Fruit fly (Drosophila melanogaster) S2 (cell line): ENCODE measurements around the gene CG12241.

Experiments used
- CG8478 ChIP-seq: fragments of >200 bp; optimal IDR thresholded peaks from 2 replicates; lab custom pipeline; 2018
- CTCF ChIP-seq, 2 experiments: fragments of >200 bp; optimal IDR thresholded peaks; 2 replicates each; lab custom pipeline; 2018

CG12241 gene

DNA sequence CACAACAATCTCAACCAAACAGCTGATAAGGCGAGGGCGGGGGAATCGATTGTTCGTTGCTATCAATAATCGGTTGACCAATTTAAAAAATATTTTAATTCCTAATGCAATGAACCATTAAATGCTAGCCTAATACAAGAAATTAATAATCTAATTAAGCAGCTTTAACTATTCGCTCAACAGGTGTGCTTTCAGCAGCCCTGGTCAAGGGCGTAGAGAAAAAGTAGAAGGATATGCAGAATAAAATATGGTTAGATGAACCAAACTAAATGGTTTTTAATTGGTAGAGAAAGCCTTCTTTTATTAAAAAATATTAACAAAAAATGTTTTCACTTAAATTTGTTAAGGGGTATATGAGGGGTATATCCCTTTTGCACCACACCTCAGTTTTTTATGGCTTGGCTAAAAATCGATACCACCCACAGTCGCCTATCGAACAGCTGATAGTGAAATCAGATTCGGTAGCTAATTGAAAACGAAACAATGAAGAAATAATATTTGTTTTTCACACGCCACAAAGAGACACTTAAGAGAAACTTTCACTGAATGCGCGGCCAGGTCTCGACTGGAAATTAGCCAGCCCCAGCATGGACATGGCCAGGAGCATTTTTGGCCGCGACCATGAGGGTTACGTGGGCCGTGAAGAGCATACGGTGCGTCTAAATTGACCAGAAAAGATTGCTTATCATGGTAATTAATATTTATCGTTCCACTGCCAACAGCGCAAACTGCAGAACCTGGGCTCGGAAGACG, at the start of gene CG12241, which contains the start of gene SIDL:
CG12241 (plus strand) TSS at position 433 of the 753 bp plus-strand sequence.
SIDL (minus strand) TSS at position 51 of the 753 bp plus-strand sequence.
- TF ChIP-seq CG8478 (lab: Kevin White, UChicago), result no peak
- no peak for TF ChIP-seq CTCF (optimal IDR thresholded peaks at IDR 0.05; lab: Kevin White, UChicago)

dm6 chr3R:15177230-15177629, 41.8 kb upstream of the CG12241 start:
- no peak for TF ChIP-seq CTCF (optimal IDR thresholded peaks at IDR 0.05; lab: Kevin White, UChicago)
- TF ChIP-seq CG8478 (lab: Kevin White, UChicago), result no peak

DNA sequence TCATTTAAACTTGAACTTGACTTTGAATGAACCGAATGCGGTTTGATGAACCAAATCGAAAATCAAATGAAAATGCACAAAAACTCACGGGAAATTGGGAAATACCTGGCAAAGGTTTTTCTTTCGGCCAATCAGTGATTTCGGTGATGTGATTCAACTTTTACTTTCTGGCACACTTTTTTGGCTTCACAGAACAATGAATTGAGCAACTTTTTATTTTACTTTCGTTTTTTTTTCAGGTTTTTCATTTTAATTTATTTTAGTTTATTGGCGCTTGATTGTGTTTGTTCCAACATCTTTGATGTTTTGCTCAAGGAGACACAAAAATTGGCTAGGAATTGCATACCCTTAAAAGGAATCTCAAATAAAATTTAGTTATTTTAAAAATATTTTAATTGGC, 37.6 kb upstream of the CG12241 start, which contains the start of gene Mf:
Mf (minus strand) TSS at position 44 of the 400 bp plus-strand sequence.
- no peak for TF ChIP-seq CG8478 (lab: Kevin White, UChicago)
- no peak for TF ChIP-seq CTCF (optimal IDR thresholded peaks at IDR 0.05; lab: Kevin White, UChicago)

DNA sequence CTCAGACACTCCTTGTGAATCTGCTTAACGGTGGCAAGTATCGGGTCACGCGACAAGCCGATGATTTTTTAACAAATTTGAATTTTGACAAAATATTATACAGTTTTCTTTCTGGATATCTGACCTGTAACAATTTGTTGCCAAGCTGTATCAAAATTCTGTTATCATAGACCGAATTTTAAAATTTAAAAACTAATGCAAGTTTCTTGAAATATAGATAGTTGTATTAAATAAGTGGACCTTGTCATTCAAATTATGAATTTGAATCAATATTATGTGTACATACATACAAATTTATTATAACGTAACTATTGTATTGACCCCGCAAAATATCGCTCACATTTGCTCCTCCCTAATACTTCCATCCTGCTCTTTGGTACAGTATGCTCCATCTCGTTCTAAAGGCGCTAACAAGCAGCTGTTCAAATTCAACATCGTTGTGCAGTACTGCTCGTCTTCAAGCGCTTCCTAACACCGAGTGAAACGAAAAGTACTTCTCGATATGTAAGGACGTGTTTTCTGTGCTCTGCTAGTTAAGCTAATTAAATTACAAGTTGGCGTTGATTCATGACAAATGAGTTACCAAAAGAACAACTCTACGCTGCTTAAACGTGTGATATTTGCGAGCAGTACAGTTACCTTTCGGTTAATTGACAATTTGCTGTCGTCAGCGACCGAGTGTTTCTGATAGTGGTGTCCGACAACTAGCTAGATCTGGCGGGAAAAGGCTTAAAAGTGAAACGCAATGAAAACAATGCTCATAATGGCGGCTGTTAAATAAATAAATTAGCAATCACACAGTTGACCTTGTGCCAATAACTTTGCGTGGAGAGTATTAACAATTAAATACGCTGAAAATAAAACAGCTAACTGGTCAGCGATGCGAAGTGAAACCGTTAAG, 22.7 kb upstream of the CG12241 start, which contains the start of the genes Kpc1 and CG42542:
Kpc1 (minus strand) TSS at position 77 of the 901 bp plus-strand sequence.
CG42542 (plus strand) TSS at position 465 of the 901 bp plus-strand sequence.
- TF ChIP-seq CG8478 (lab: Kevin White, UChicago), result no peak
- TF ChIP-seq CTCF (optimal IDR thresholded peaks at IDR 0.05; lab: Kevin White, UChicago), result no peak

DNA sequence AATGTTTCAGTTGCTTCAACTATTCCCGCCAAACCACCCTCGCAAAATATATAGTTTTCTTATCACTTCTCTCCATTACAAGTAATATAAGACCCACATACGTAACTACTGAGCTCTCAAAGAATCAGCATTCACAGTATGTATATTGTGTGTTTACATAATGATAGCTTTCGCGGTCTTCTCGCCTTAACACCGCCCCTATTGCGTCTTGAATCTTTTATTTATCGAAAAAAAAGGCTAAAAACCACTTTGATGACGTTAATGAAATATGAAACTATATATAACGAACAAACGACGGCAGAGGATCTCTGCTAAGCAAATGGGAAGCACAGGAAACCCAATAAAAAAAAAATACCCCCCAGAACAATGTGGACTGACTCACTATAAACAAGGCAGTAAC, 21.7 kb upstream of the CG12241 start:
- TF ChIP-seq CG8478 (lab: Kevin White, UChicago) (no peak), CTCF (optimal IDR thresholded peaks at IDR 0.05; lab: Kevin White, UChicago) (no peak)

DNA sequence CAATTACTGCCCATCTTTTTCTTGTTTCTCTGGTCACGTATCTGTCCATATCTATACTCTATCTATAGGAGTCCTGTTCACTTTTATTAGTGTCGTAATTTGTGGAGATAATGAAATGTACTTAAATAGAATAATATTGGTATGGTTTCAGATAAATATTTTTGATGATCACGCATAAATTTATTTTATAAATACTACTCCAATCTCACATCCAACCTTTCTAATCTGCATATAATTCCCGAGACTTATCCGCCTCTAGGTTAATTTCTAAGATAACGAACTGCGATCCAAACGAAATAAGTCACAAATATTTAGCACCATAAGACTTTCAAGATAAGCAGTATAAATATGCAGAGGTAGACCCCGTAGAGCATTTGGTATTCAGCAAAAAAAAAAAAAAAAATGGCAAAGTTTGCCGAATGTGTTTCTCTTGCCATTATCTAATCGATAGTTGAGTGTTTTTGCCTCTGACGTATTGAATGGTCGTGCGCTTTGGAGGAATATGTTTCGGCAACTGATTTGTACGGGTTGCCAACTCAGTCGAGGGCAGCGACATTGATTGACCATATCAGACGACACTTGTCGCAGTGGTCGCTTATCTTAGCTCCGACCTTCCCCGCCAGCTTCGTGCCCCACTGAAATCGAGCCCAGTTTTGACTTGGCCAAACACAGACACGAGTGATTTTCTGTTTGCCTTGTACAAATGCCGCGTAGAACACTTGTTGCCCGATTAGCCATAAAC, 20.8 kb upstream of the CG12241 start:
- TF ChIP-seq CG8478 (lab: Kevin White, UChicago) (no peak), CTCF (optimal IDR thresholded peaks at IDR 0.05; lab: Kevin White, UChicago) (no peak)

- no peak for TF ChIP-seq CTCF (optimal IDR thresholded peaks at IDR 0.05; lab: Kevin White, UChicago)
- TF ChIP-seq CG8478 (lab: Kevin White, UChicago), result no peak
Measured at dm6 chr3R:15205223-15205622, 13.8 kb upstream of the CG12241 start.

- TF ChIP-seq CG8478 (lab: Kevin White, UChicago), result no peak
- TF ChIP-seq CTCF (optimal IDR thresholded peaks at IDR 0.05; lab: Kevin White, UChicago), result no peak
Measured at dm6 chr3R:15206273-15206672, 12.8 kb upstream of the CG12241 start, which contains the start of gene Spn88Ea. Spn88Ea (minus strand) TSS chr3R:15206447.

DNA sequence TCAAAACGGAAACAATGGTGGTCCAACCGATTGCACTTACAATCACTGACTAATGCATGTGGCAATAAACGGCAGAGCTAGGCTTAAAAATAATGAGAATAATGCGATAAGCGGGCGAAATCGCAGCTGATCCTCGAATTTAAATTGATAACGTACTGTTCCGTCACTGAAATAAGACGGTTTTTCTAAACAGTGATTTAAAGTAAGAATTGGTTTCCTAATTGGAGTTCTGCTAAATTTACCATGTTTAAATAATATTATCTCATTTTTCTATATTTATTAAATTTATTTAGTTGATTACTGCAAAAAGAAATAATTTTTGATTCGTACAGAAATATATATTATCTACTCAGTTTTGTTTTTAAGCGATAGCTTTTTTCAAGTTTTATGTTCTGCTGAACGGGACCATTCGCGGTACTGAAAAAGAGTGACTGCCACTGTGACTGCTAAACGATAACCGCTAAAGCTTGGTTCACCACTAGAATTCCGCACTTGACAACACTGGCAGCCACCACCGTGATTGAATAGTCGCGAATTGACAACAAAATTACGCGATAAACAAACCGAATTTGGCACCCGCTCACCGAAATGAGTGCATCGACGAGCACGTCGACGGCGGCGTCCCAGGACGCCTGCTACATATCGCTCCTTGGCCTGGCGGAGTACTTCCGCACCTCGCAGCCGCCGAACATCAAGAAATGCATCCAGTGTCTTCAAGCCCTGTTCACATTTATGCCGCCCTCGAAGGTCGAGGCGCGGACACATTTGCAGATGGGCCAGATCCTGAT, 10.2 kb upstream of the CG12241 start, which contains the start of the genes Spn88Eb and Mau2:
Spn88Eb (minus strand) TSS at position 51 of the 788 bp plus-strand sequence.
Mau2 (plus strand) TSS at position 493 of the 788 bp plus-strand sequence.
- no peak for TF ChIP-seq CG8478 (lab: Kevin White, UChicago)
- TF ChIP-seq CTCF (optimal IDR thresholded peaks at IDR 0.05; lab: Kevin White, UChicago), result peak in 1 of 2 experiments; percentile 24

DNA sequence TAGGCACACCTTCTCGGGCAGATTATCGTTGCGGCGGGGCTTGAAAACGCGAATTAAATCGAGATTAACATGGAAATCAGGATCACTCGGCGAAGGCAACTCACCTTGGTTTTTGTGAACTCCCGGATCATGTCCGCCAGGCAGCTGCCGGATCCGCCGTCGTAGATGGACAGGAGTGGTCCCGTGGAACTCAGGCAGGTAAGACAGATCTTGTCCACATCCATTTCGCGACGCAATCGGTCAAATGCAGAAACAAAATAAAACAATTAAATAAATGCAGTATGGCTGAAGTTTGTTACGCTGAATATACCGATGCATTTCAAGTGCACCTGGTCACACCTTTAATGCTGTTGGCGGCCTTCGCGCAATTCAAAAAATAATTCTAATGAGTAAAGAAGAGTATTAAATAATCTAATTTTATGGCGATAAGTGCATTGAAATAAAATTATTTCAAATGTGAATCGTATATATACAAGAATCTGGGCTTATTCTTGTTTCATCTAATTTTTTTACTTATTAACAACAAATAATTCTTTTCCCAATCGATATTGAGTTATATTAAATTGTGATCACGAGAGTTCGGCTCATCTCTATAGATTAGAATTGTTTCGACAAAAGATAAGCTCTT, 5.6 kb upstream of the CG12241 start, which contains the start of the genes CG6654 and CG4210:
CG6654 (minus strand) TSS at position 297 of the 628 bp plus-strand sequence.
CG4210 (plus strand) TSS at position 613 of the 628 bp plus-strand sequence.
- no peak for TF ChIP-seq CG8478 (lab: Kevin White, UChicago)
- TF ChIP-seq CTCF (optimal IDR thresholded peaks at IDR 0.05; lab: Kevin White, UChicago), result no peak

- TF ChIP-seq CG8478 (lab: Kevin White, UChicago), result no peak
- TF ChIP-seq CTCF (optimal IDR thresholded peaks at IDR 0.05; lab: Kevin White, UChicago), result no peak
Measured at dm6 chr3R:15222973-15223372, 3.9 kb downstream of the CG12241 start, which contains the start of gene Polr2G. Polr2G (minus strand) TSS chr3R:15223180.

DNA sequence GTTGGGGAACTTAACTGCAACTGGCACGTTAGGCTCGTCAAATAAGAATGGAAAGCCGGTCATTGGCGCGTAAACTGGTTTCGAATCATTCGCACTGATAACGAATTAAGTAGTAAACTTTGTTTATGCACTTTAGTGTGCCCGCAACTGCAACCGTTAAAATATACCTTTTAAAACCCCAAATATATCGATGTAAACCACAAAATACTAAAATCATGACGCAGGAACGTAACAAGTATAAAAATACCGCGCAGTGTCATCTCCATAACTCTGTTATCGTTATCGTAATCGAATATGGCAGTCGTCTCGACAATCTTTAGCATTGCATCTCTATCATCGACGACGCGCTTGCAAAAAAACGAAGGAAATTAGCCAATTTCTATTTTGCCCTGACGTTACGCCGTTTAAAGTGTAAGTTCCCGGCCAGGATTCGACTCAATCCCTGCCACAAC, 6.2 kb downstream of the CG12241 start, which contains the start of the genes CG31344 and Caf1-55:
CG31344 (minus strand) TSS at position 51 of the 452 bp plus-strand sequence.
Caf1-55 (plus strand) TSS at position 298 of the 452 bp plus-strand sequence.
- no peak for TF ChIP-seq CG8478 (lab: Kevin White, UChicago)
- TF ChIP-seq CTCF (optimal IDR thresholded peaks at IDR 0.05; lab: Kevin White, UChicago), result no peak
